Worm (Caenorhabditis elegans): ENCODE measurements around the gene Y67D2.5.

DNA sequence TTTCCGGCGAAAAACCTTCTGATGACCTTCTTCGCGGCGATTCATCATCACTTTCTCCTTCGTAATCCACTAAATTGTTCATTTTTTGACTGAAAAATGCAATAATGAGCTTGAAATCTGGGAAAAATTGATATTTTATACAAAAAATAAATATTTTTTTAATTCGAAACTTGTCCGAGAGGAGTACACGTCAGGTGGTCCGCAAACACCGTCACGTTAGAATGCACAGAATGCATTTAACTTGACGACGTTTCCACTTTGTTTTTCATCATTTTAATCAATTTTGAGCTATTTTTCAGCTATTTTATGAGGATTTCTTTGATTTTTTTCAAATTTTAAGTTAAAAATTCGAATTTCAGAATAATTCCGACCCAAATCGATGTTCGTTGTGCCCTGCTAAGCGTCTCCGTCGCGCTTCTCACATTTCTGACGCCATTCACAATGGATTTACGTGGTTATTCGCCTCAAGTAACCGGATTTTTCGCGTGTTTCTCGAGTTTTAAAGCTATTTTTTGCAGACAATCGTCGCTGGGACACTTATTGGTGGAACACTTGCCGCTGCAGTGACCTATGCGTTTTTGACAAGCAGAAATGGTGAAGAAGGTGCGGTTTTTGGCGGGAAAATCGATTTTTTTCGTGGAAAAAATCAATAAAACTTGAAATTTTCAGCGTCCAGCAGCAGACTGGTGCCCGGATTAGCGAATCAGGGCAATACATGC, 18.6 kb upstream of the Y67D2.5 start, which contains the start of the genes eelo-1 and Y67D2.2:
- no peak for TF ChIP-seq ceh-28 (tag; optimal IDR thresholded peaks at IDR 0.05)
- TF ChIP-seq ZK546.5 (tag; optimal IDR thresholded peaks at IDR 0.05), result no peak
- no peak for TF ChIP-seq egl-27 (tag; optimal IDR thresholded peaks at IDR 0.05)
- no peak for TF ChIP-seq unc-39 (tag; optimal IDR thresholded peaks at IDR 0.05)
- no peak for TF ChIP-seq elt-3 (tag; optimal IDR thresholded peaks at IDR 0.05)
- no peak for TF ChIP-seq lin-39 (tag; optimal IDR thresholded peaks at IDR 0.05)
- TF ChIP-seq fos-1 (tag; optimal IDR thresholded peaks at IDR 0.05), result no peak
